Worm (Caenorhabditis elegans): ENCODE results near the gene twk-26.

twk-26 gene

ce11 chrX:3089894-3090414 is 35.3 kb upstream of the twk-26 start:
- TF ChIP-seq hmg-1.1 (GFP tag; IDR thresholded peaks at IDR 0.05): peak; percentile 79
- TF ChIP-seq ZK337.2 (GFP tag; IDR thresholded peaks at IDR 0.05): no peak
- peak; percentile 57 for TF ChIP-seq nhr-11 (tag; optimal IDR thresholded peaks at IDR 0.05)
- no peak for TF ChIP-seq madf-5 (GFP tag; IDR thresholded peaks at IDR 0.05)
- peak; percentile 39 for TF ChIP-seq nhr-102 (tag; optimal IDR thresholded peaks at IDR 0.05)
- TF ChIP-seq php-3 (GFP tag; IDR thresholded peaks at IDR 0.05): 0 out of 2 replicates have a peak, but pooled peaks have one; percentile 46
- TF ChIP-seq dmd-6 (GFP tag; IDR thresholded peaks at IDR 0.05): peak; percentile 60
- peak in 1 of 2 experiments; percentile 48 for TF ChIP-seq daf-16 (GFP tag; optimal IDR thresholded peaks at IDR 0.05)
- TF ChIP-seq daf-16 (tag; optimal IDR thresholded peaks at IDR 0.05): peak; percentile 96
- no peak for TF ChIP-seq zfp-3 (GFP tag; conservative IDR thresholded peaks at IDR 0.05)
- no peak for TF ChIP-seq aly-2 (tag; optimal IDR thresholded peaks at IDR 0.05)
- peak; percentile 31 to 78 for TF ChIP-seq mdl-1 (tag; optimal IDR thresholded peaks at IDR 0.05)
- 0 out of 2 replicates have a peak, but pooled peaks have one; percentile 26 for TF ChIP-seq mxl-2 (GFP tag; conservative IDR thresholded peaks at IDR 0.05)
- TF ChIP-seq tra-1 (GFP tag; IDR thresholded peaks at IDR 0.05): no peak
- TF ChIP-seq daf-8 (GFP tag; IDR thresholded peaks at IDR 0.05): no peak
- no peak for TF ChIP-seq jun-1 (tag; optimal IDR thresholded peaks at IDR 0.05)
- TF ChIP-seq unc-39 (tag; optimal IDR thresholded peaks at IDR 0.05): no peak
- no peak; the same call in 1 of the 2 replicates for TF ChIP-seq set-16 (GFP tag; IDR thresholded peaks at IDR 0.05)
- TF ChIP-seq ztf-11 (tag; optimal IDR thresholded peaks at IDR 0.05): no peak
- TF ChIP-seq pqm-1 (tag; optimal IDR thresholded peaks at IDR 0.05): peak; percentile 61
- peak; percentile 54; the same call in 1 of the 2 replicates for TF ChIP-seq ctbp-1 (GFP tag; IDR thresholded peaks at IDR 0.05)
- TF ChIP-seq ceh-44 (GFP tag; IDR thresholded peaks at IDR 0.05): no peak
- no peak for TF ChIP-seq nhr-48 (tag; optimal IDR thresholded peaks at IDR 0.05)
- TF ChIP-seq D1046.2 (GFP tag; IDR thresholded peaks at IDR 0.05): no peak
- no peak for TF ChIP-seq ceh-20 (GFP tag; IDR thresholded peaks at IDR 0.05)
- peak; percentile 78 for TF ChIP-seq hlh-11 (tag; optimal IDR thresholded peaks at IDR 0.05)
- peak; percentile 92 for TF ChIP-seq hlh-30 (tag; optimal IDR thresholded peaks at IDR 0.05; ENCODE audit: insufficient read depth)
- TF ChIP-seq skn-1 (tag; optimal IDR thresholded peaks at IDR 0.05): no peak
- no peak for TF ChIP-seq vab-7 (GFP tag; IDR thresholded peaks at IDR 0.05)
- no peak for TF ChIP-seq nhr-42 (GFP tag; IDR thresholded peaks at IDR 0.05)
- no peak for TF ChIP-seq lir-3 (tag; optimal IDR thresholded peaks at IDR 0.05)
- peak; percentile 72 for TF ChIP-seq dve-1 (tag; optimal IDR thresholded peaks at IDR 0.05; ENCODE audit: insufficient read depth)
- peak; percentile 16 for TF ChIP-seq fkh-10 (GFP tag; optimal IDR thresholded peaks at IDR 0.05)
- peak; percentile 38 for TF ChIP-seq ama-1 (optimal IDR thresholded peaks at IDR 0.05)
- TF ChIP-seq nhr-237 (tag; optimal IDR thresholded peaks at IDR 0.05): no peak
- peak; percentile 9; the same call in 1 of the 2 replicates for TF ChIP-seq lin-1 (GFP tag; IDR thresholded peaks at IDR 0.05)
- TF ChIP-seq nhr-28 (tag; optimal IDR thresholded peaks at IDR 0.05): peak; percentile 80
- no peak for TF ChIP-seq ceh-32 (tag; optimal IDR thresholded peaks at IDR 0.05; ENCODE audit: poor library complexity)
- TF ChIP-seq mes-2 (tag; optimal IDR thresholded peaks at IDR 0.05; ENCODE audit: poor library complexity, severe bottlenecking): peak; percentile 4
- TF ChIP-seq nhr-10 (tag; optimal IDR thresholded peaks at IDR 0.05): peak; percentile 29
- TF ChIP-seq hif-1 (tag; optimal IDR thresholded peaks at IDR 0.05): peak; percentile 91 to 100
- peak; percentile 73 for TF ChIP-seq nhr-77 (tag; optimal IDR thresholded peaks at IDR 0.05)
- peak; percentile 43 for TF ChIP-seq rbr-2 (tag; optimal IDR thresholded peaks at IDR 0.05)
- peak; percentile 55 for TF ChIP-seq T26A8.4 (GFP tag; IDR thresholded peaks at IDR 0.05)
- TF ChIP-seq lsy-2 (tag; optimal IDR thresholded peaks at IDR 0.05): peak in 1 of 2 experiments; percentile 40
- TF ChIP-seq dpl-1 (GFP tag; optimal IDR thresholded peaks at IDR 0.05): no peak
- TF ChIP-seq cey-2 (tag; optimal IDR thresholded peaks at IDR 0.05; ENCODE audit: borderline replicate concordance, insufficient read depth): no peak
- peak; percentile 100 for TF ChIP-seq aha-1 (tag)
- TF ChIP-seq daf-19 (GFP tag; conservative IDR thresholded peaks at IDR 0.05): no peak
- TF ChIP-seq unc-62 (GFP tag; optimal IDR thresholded peaks at IDR 0.05 in 1 of 2): peak in 1 of 2 experiments; percentile 91
- no peak for TF ChIP-seq unc-62 (tag; optimal IDR thresholded peaks at IDR 0.05)
